Worm (Caenorhabditis elegans) whole organism, young adult: Measurements from ENCODE around the gene F56C9.3.

Experiments
- B0035.1 ChIP-seq: sonication (generic microtip); optimal IDR thresholded peaks from 2 replicates; lab custom pipeline; 2016; ENCODE audit warnings: missing genetic modification characterization, mild to moderate bottlenecking, missing compliant biosample characterization, missing genotype, missing genetic modification reagents
- B0261.1 ChIP-seq: sonication (generic microtip); optimal IDR thresholded peaks from 2 replicates; lab custom pipeline; 2016; ENCODE audit warnings: mild to moderate bottlenecking, missing genetic modification characterization, moderate library complexity, missing compliant biosample characterization
- B0336.3 ChIP-seq: fragments of 200-800 bp; sonication (Bioruptor generic); IDR thresholded peaks from 2 replicates; pipeline ENCODE4 v1.3.6; 2022; ENCODE audit warnings: missing genetic modification characterization, missing compliant biosample characterization
- C06A6.2 ChIP-seq: fragments of 200-800 bp; sonication (Bioruptor generic); conservative IDR thresholded peaks from 2 replicates; pipeline ENCODE4 v1.3.6; 2022; ENCODE audit warnings: missing genetic modification characterization, missing compliant biosample characterization
- F23B12.7 ChIP-seq: sonication (generic microtip); optimal IDR thresholded peaks from 2 replicates; lab custom pipeline; 2017; ENCODE audit warnings: missing genetic modification characterization, mild to moderate bottlenecking, missing compliant biosample characterization, antibody characterized with exemption, moderate library complexity; ENCODE audit not compliant: insufficient read depth
- F39B2.1 ChIP-seq: fragments of 200-800 bp; sonication (Bioruptor generic); IDR thresholded peaks from 2 replicates; pipeline ENCODE4 v1.3.6; 2022; ENCODE audit warnings: missing genetic modification reagents, missing genetic modification characterization, missing compliant biosample characterization
- F49E8.2 ChIP-seq: sonication (generic microtip); optimal IDR thresholded peaks from 3 replicates; lab custom pipeline; 2017; ENCODE audit warnings: missing genetic modification characterization, mild to moderate bottlenecking, missing compliant biosample characterization, antibody characterized with exemption, moderate library complexity; ENCODE audit not compliant: insufficient read depth
- K11D2.4 ChIP-seq: fragments of 200-800 bp; sonication (Bioruptor generic); IDR thresholded peaks from 2 replicates; pipeline ENCODE4 v1.3.6; 2022; ENCODE audit warnings: missing genetic modification reagents, missing genetic modification characterization, missing compliant biosample characterization
- Y56A3A.18 ChIP-seq: fragments of 200-800 bp; sonication (Bioruptor generic); IDR thresholded peaks from 2 replicates; pipeline ENCODE4 v1.3.6; 2022; ENCODE audit warnings: missing genetic modification reagents, missing genetic modification characterization, missing compliant biosample characterization
- Y95B8A.8 ChIP-seq: fragments of 200-800 bp; sonication (Bioruptor generic); IDR thresholded peaks from 2 replicates; pipeline ENCODE4 v1.3.6; 2022; ENCODE audit warnings: missing genetic modification reagents, missing genetic modification characterization, missing compliant biosample characterization
- aptf-2 ChIP-seq: fragments of 200-800 bp; sonication (Bioruptor generic); conservative IDR thresholded peaks from 2 replicates; pipeline ENCODE4 v1.3.6; 2022; ENCODE audit warnings: missing genetic modification reagents, missing genetic modification characterization, missing compliant biosample characterization
- atf-7 ChIP-seq: sonication (generic microtip); optimal IDR thresholded peaks from 2 replicates; lab custom pipeline; 2017; ENCODE audit warnings: mild to moderate bottlenecking, missing genetic modification characterization, missing compliant biosample characterization
- athp-1 ChIP-seq: sonication (generic microtip); optimal IDR thresholded peaks from 2 replicates; lab custom pipeline; 2017; ENCODE audit warnings: mild to moderate bottlenecking, missing genetic modification characterization, missing compliant biosample characterization
- bed-1 ChIP-seq: fragments of 200-800 bp; sonication (Bioruptor generic); IDR thresholded peaks from 2 replicates; pipeline ENCODE4 v1.3.6; 2022; ENCODE audit warnings: missing genetic modification reagents, missing genetic modification characterization, missing compliant biosample characterization
- bed-2 ChIP-seq: fragments of 200-800 bp; sonication (Bioruptor generic); IDR thresholded peaks from 2 replicates; pipeline ENCODE4 v1.3.6; 2022; ENCODE audit warnings: missing genetic modification reagents, missing genetic modification characterization, missing compliant biosample characterization
- cebp-1 ChIP-seq, 2 experiments: fragments of 200-800 bp in 1 of 2; sonication (Bioruptor generic) in 1 of 2; sonication (generic microtip) in 1 of 2; IDR thresholded peaks in 1 of 2; optimal IDR thresholded peaks in 1 of 2; 2 replicates each; pipeline versions ENCODE4 v1.3.6 to Lab custom; 2017 to 2022; ENCODE audit warnings: missing compliant biosample characterization in 2 of 2, missing genetic modification characterization in 2 of 2, mild to moderate bottlenecking in 1 of 2, missing genetic modification reagents in 1 of 2, moderate library complexity in 1 of 2
- ceh-100 ChIP-seq: fragments of 200-800 bp; sonication (Bioruptor generic); IDR thresholded peaks from 2 replicates; pipeline ENCODE4 v1.3.6; 2022; ENCODE audit warnings: missing genetic modification reagents, missing genetic modification characterization, missing compliant biosample characterization
- ceh-27 ChIP-seq: fragments of 200-800 bp; sonication (Bioruptor generic); optimal IDR thresholded peaks from 2 replicates; lab custom pipeline; 2018; ENCODE audit warnings: mild to moderate bottlenecking, missing genetic modification characterization, moderate library complexity, missing compliant biosample characterization
- ceh-79 ChIP-seq: sonication (generic microtip); optimal IDR thresholded peaks from 2 replicates; lab custom pipeline; 2017; ENCODE audit warnings: mild to moderate bottlenecking, missing genetic modification characterization, missing compliant biosample characterization
- chd-7 ChIP-seq: sonication (generic microtip); optimal IDR thresholded peaks from 2 replicates; lab custom pipeline; 2016; ENCODE audit warnings: mild to moderate bottlenecking, missing genetic modification characterization, moderate library complexity, missing compliant biosample characterization
- egl-18 ChIP-seq: fragments of 200-800 bp; sonication (Bioruptor generic); IDR thresholded peaks from 2 replicates; pipeline ENCODE4 v1.3.6; 2022; ENCODE audit warnings: missing genetic modification reagents, missing genetic modification characterization, missing compliant biosample characterization
- egl-44 ChIP-seq: fragments of 200-800 bp; sonication (Bioruptor generic); IDR thresholded peaks from 2 replicates; pipeline ENCODE4 v1.3.6; 2022; ENCODE audit warnings: missing genetic modification reagents, missing genetic modification characterization, missing compliant biosample characterization
- egrh-3 ChIP-seq: fragments of 200-800 bp; sonication (Bioruptor generic); IDR thresholded peaks from 2 replicates; pipeline ENCODE4 v1.3.6; 2022; ENCODE audit warnings: missing genetic modification reagents, missing genetic modification characterization, missing compliant biosample characterization
- fkh-3 ChIP-seq: sonication (generic microtip); optimal IDR thresholded peaks from 2 replicates; lab custom pipeline; 2016; ENCODE audit warnings: mild to moderate bottlenecking, missing genetic modification characterization, missing compliant biosample characterization
- hlh-12 ChIP-seq: sonication (generic microtip); optimal IDR thresholded peaks from 2 replicates; lab custom pipeline; 2016; ENCODE audit warnings: missing genetic modification characterization, missing compliant biosample characterization
- hmg-1.2 ChIP-seq: fragments of 200-800 bp; sonication (Bioruptor generic); IDR thresholded peaks from 2 replicates; pipeline ENCODE4 v1.3.6; 2022; ENCODE audit warnings: missing genetic modification reagents, missing genetic modification characterization, missing compliant biosample characterization
- lag-1 ChIP-seq: fragments of 200-800 bp; sonication (Bioruptor generic); IDR thresholded peaks from 2 replicates; pipeline ENCODE4 v1.3.6; 2022; ENCODE audit warnings: missing genetic modification reagents, missing genetic modification characterization, missing compliant biosample characterization
- let-526 ChIP-seq: fragments of 200-800 bp; sonication (Bioruptor generic); IDR thresholded peaks from 2 replicates; pipeline ENCODE4 v1.3.6; 2022; ENCODE audit warnings: missing genetic modification reagents, missing genetic modification characterization, missing compliant biosample characterization
- lin-40 ChIP-seq: sonication (generic microtip); optimal IDR thresholded peaks from 2 replicates; lab custom pipeline; 2016; ENCODE audit warnings: missing genetic modification characterization, mild to moderate bottlenecking, missing compliant biosample characterization, missing genotype, missing genetic modification reagents
- lsl-1 ChIP-seq: fragments of 200-800 bp; sonication (Bioruptor generic); optimal IDR thresholded peaks from 2 replicates; lab custom pipeline; 2018; ENCODE audit warnings: mild to moderate bottlenecking, missing genetic modification characterization, moderate library complexity, missing compliant biosample characterization
- lsy-27 ChIP-seq: sonication (generic microtip); optimal IDR thresholded peaks from 2 replicates; lab custom pipeline; 2017; ENCODE audit warnings: missing genetic modification characterization, mild to moderate bottlenecking, missing compliant biosample characterization, antibody characterized with exemption, missing genotype, borderline replicate concordance; ENCODE audit not compliant: insufficient read depth
- madf-6 ChIP-seq: fragments of 200-800 bp; sonication (Bioruptor generic); IDR thresholded peaks from 2 replicates; pipeline ENCODE4 v1.3.6; 2022; ENCODE audit warnings: missing genetic modification reagents, missing genetic modification characterization, missing compliant biosample characterization
- nhr-80 ChIP-seq: sonication (generic microtip); optimal IDR thresholded peaks from 2 replicates; lab custom pipeline; 2016; ENCODE audit warnings: missing genetic modification characterization, missing compliant biosample characterization
- pbrm-1 ChIP-seq: fragments of 200-800 bp; sonication (Bioruptor generic); IDR thresholded peaks from 2 replicates; pipeline ENCODE4 v1.3.6; 2022; ENCODE audit warnings: missing genetic modification reagents, missing genetic modification characterization, missing compliant biosample characterization
- repo-1 ChIP-seq: sonication (generic microtip); optimal IDR thresholded peaks from 2 replicates; lab custom pipeline; 2017; ENCODE audit warnings: mild to moderate bottlenecking, missing genetic modification characterization, missing compliant biosample characterization
- snpc-1.3 ChIP-seq: sonication (generic microtip); optimal IDR thresholded peaks from 2 replicates; lab custom pipeline; 2017; ENCODE audit warnings: missing genetic modification characterization, mild to moderate bottlenecking, missing compliant biosample characterization, antibody characterized with exemption, moderate library complexity, missing genotype, missing genetic modification reagents; ENCODE audit not compliant: insufficient read depth
- somi-1 ChIP-seq: fragments of 200-800 bp; sonication (Bioruptor generic); optimal IDR thresholded peaks from 2 replicates; lab custom pipeline; 2018; ENCODE audit warnings: mild to moderate bottlenecking, missing genetic modification characterization, missing compliant biosample characterization
- unc-130 ChIP-seq: sonication (generic microtip); optimal IDR thresholded peaks from 2 replicates; lab custom pipeline; 2016; ENCODE audit warnings: missing genetic modification reagents, missing genetic modification characterization, missing compliant biosample characterization
- unc-62 ChIP-seq: fragments of 150-350 bp; optimal IDR thresholded peaks from 2 replicates; lab custom pipeline; 2014; ENCODE audit warnings: missing biosample characterization, missing genetic modification reagents, missing genetic modification characterization
- zfh-2 ChIP-seq: fragments of 200-800 bp; sonication (Bioruptor generic); conservative IDR thresholded peaks from 2 replicates; pipeline ENCODE4 v1.3.6; 2022; ENCODE audit warnings: missing genetic modification reagents, missing genetic modification characterization, missing compliant biosample characterization
- zim-3 ChIP-seq: sonication (generic microtip); optimal IDR thresholded peaks from 2 replicates; lab custom pipeline; 2017; ENCODE audit warnings: mild to moderate bottlenecking, missing genetic modification characterization, moderate library complexity, missing compliant biosample characterization
- ztf-28 ChIP-seq: fragments of 200-800 bp; sonication (Bioruptor generic); IDR thresholded peaks from 2 replicates; pipeline ENCODE4 v1.3.6; 2022; ENCODE audit warnings: missing genetic modification reagents, missing genetic modification characterization, missing compliant biosample characterization

The F56C9.3 gene

ce11 chrIII:7329155-7329732, 18.2 kb downstream of the F56C9.3 start, which contains the start of gene lab-2 (continued):
- TF ChIP-seq egl-18 (GFP tag; lab: Robert Waterston, UW) (no peak), ceh-100 (GFP tag; lab: Robert Waterston, UW) (no peak), B0035.1 (tag; lab: Kevin White, UChicago) (peak; percentile 26), repo-1 (tag; lab: Kevin White, UChicago) (peak; percentile 67), unc-62 (GFP tag; lab: Kevin White, UChicago) (no peak), ceh-27 (GFP tag; lab: Kevin White, UChicago) (no peak), egl-44 (no peak), bed-1 (GFP tag; lab: Robert Waterston, UW) (no peak), aptf-2 (GFP tag; lab: Robert Waterston, UW) (no peak), Y56A3A.18 (GFP tag; lab: Robert Waterston, UW) (peak; percentile 65; the same call in 1 of the 2 replicates), C06A6.2 (GFP tag; lab: Robert Waterston, UW) (0 out of 2 replicates have a peak, but pooled peaks have one; percentile 10), pbrm-1 (no peak), nhr-80 (tag; lab: Kevin White, UChicago) (no peak), chd-7 (tag; lab: Kevin White, UChicago) (peak; percentile 52), atf-7 (tag; lab: Kevin White, UChicago) (peak; percentile 27), B0336.3 (GFP tag; lab: Robert Waterston, UW) (peak; percentile 71), zim-3 (tag; lab: Kevin White, UChicago) (peak; percentile 17), lsl-1 (GFP tag; lab: Kevin White, UChicago) (no peak), zfh-2 (no peak), unc-130 (GFP tag; lab: Kevin White, UChicago) (no peak), fkh-3 (tag; lab: Kevin White, UChicago) (peak; percentile 27), hmg-1.2 (no peak), let-526 (GFP tag; lab: Robert Waterston, UW) (0 out of 2 replicates have a peak, but pooled peaks have one; percentile 9), athp-1 (tag; lab: Kevin White, UChicago) (peak; percentile 78), lsy-27 (tag; lab: Kevin White, UChicago) (no peak), cebp-1 (GFP tag; IDR thresholded peaks at IDR 0.05; lab: Robert Waterston, UW) (no peak), cebp-1 (tag; optimal IDR thresholded peaks at IDR 0.05; lab: Kevin White, UChicago) (peak; percentile 33), lin-40 (peak; percentile 18), F39B2.1 (GFP tag; lab: Robert Waterston, UW) (no peak)

- TF ChIP-seq ztf-28 (GFP tag; lab: Robert Waterston, UW) (no peak), B0261.1 (tag; lab: Kevin White, UChicago) (no peak), snpc-1.3 (tag; lab: Kevin White, UChicago) (no peak), lsl-1 (GFP tag; lab: Kevin White, UChicago) (no peak), ceh-79 (tag; lab: Kevin White, UChicago) (no peak), F23B12.7 (tag; lab: Kevin White, UChicago) (no peak), F49E8.2 (tag; lab: Kevin White, UChicago) (no peak), chd-7 (tag; lab: Kevin White, UChicago) (no peak), somi-1 (GFP tag; lab: Kevin White, UChicago) (no peak), madf-6 (GFP tag; lab: Robert Waterston, UW) (no peak), athp-1 (tag; lab: Kevin White, UChicago) (no peak), lag-1 (GFP tag; lab: Robert Waterston, UW) (no peak), Y95B8A.8 (GFP tag; lab: Robert Waterston, UW) (no peak), egrh-3 (GFP tag; lab: Robert Waterston, UW) (no peak), bed-2 (GFP tag; lab: Robert Waterston, UW) (no peak), hlh-12 (tag; lab: Kevin White, UChicago) (no peak), K11D2.4 (GFP tag; lab: Robert Waterston, UW) (no peak), nhr-80 (tag; lab: Kevin White, UChicago) (no peak)
Measured at ce11 chrIII:7331671-7332070, 20.6 kb downstream of the F56C9.3 start.
